Fruit fly (Drosophila melanogaster) whole organism, embryonic: ENCODE data around the gene scaf6.

ENCODE experiments used
- ATbp ChIP-seq: fragments of 200-800 bp; sonication (Bioruptor generic); optimal IDR thresholded peaks from 2 replicates; lab custom pipeline; 2017; ENCODE audit warnings: missing biosample characterization, mild to moderate bottlenecking, missing genetic modification characterization, missing genetic modification reagents
- Blimp-1 ChIP-seq: fragments of 200-800 bp; sonication (Bioruptor generic); optimal IDR thresholded peaks from 3 replicates; lab custom pipeline; 2018; ENCODE audit warnings: missing biosample characterization, missing genetic modification characterization, mild to moderate bottlenecking, moderate library complexity, missing genetic modification reagents
- CG10431 ChIP-seq: fragments of 200-800 bp; sonication (Bioruptor generic); optimal IDR thresholded peaks from 3 replicates; lab custom pipeline; 2018; ENCODE audit warnings: missing biosample characterization, mild to moderate bottlenecking, missing genetic modification characterization
- CG12769 ChIP-seq: fragments of 200-800 bp; sonication (Bioruptor generic); optimal IDR thresholded peaks from 2 replicates; lab custom pipeline; 2019; ENCODE audit warnings: missing biosample characterization, mild to moderate bottlenecking, missing genetic modification characterization, moderate library complexity
- CG13123 ChIP-seq: fragments of 200-800 bp; sonication (Bioruptor generic); optimal IDR thresholded peaks from 2 replicates; lab custom pipeline; 2016; ENCODE audit warnings: missing biosample characterization, missing genetic modification characterization
- CG15514 ChIP-seq: fragments of 200-800 bp; sonication (Bioruptor generic); optimal IDR thresholded peaks from 3 replicates; lab custom pipeline; 2017; ENCODE audit warnings: missing biosample characterization, missing genetic modification characterization, mild to moderate bottlenecking, moderate library complexity, missing genetic modification reagents
- CG17359 ChIP-seq: fragments of 200-800 bp; sonication (Bioruptor generic); optimal IDR thresholded peaks from 3 replicates; lab custom pipeline; 2018; ENCODE audit warnings: missing biosample characterization, mild to moderate bottlenecking, missing genetic modification characterization, moderate library complexity
- CG17802 ChIP-seq: fragments of 200-800 bp; sonication (Bioruptor generic); optimal IDR thresholded peaks from 2 replicates; lab custom pipeline; 2018; ENCODE audit warnings: missing biosample characterization, mild to moderate bottlenecking, missing genetic modification characterization, moderate library complexity
- CG18619 ChIP-seq: fragments of 200-800 bp; sonication (Bioruptor generic); optimal IDR thresholded peaks from 3 replicates; lab custom pipeline; 2017; ENCODE audit warnings: missing biosample characterization, mild to moderate bottlenecking, missing genetic modification characterization
- CG18764 ChIP-seq: fragments of 200-800 bp; sonication (Bioruptor generic); optimal IDR thresholded peaks from 3 replicates; lab custom pipeline; 2016; ENCODE audit warnings: missing biosample characterization, missing genetic modification characterization
- CG2116 ChIP-seq: fragments of 200-800 bp; sonication (Bioruptor generic); optimal IDR thresholded peaks from 3 replicates; lab custom pipeline; 2018; ENCODE audit warnings: missing biosample characterization, mild to moderate bottlenecking, missing genetic modification characterization
- CG2678 ChIP-seq: fragments of 200-800 bp; sonication (Bioruptor generic); optimal IDR thresholded peaks from 3 replicates; lab custom pipeline; 2019; ENCODE audit warnings: missing biosample characterization, mild to moderate bottlenecking, missing genetic modification characterization, moderate library complexity
- CG30431 ChIP-seq: fragments of 200-800 bp; sonication (Bioruptor generic); optimal IDR thresholded peaks from 2 replicates; lab custom pipeline; 2017; ENCODE audit warnings: missing biosample characterization, missing genetic modification characterization
- CG33557 ChIP-seq: fragments of 200-800 bp; sonication (Bioruptor generic); optimal IDR thresholded peaks from 2 replicates; lab custom pipeline; 2019; ENCODE audit warnings: missing biosample characterization, mild to moderate bottlenecking, missing genetic modification characterization, moderate library complexity
- CG3726 ChIP-seq: fragments of 200-800 bp; sonication (Bioruptor generic); IDR thresholded peaks from 3 replicates; pipeline ENCODE4, ENCODE4 v1.3.6; 2022; ENCODE audit warnings: missing biosample characterization, missing genetic modification characterization
- CG42726 ChIP-seq: fragments of 200-800 bp; sonication (Bioruptor generic); IDR thresholded peaks from 2 replicates; pipeline ENCODE4 v1.3.6; 2022; ENCODE audit warnings: missing biosample characterization, missing genetic modification characterization; ENCODE audit not compliant: partially characterized antibody
- CG4404 ChIP-seq: fragments of 200-800 bp; sonication (Bioruptor generic); IDR thresholded peaks from 2 replicates; pipeline ENCODE4 v1.3.6; 2022; ENCODE audit warnings: missing biosample characterization, missing genetic modification characterization
- CG6175 ChIP-seq: fragments of 200-800 bp; sonication (Bioruptor generic); IDR thresholded peaks from 3 replicates; pipeline ENCODE4 v1.3.6; 2022; ENCODE audit warnings: missing biosample characterization, missing genetic modification characterization
- CG6813 ChIP-seq: fragments of 200-800 bp; sonication (Bioruptor generic); optimal IDR thresholded peaks from 2 replicates; lab custom pipeline; 2017; ENCODE audit warnings: missing biosample characterization, missing genetic modification characterization, mild to moderate bottlenecking, moderate library complexity, missing genetic modification reagents
- CG9727 ChIP-seq: fragments of 200-800 bp; sonication (Bioruptor generic); optimal IDR thresholded peaks from 3 replicates; lab custom pipeline; 2017; ENCODE audit warnings: missing biosample characterization, mild to moderate bottlenecking, missing genetic modification characterization
- Dfd ChIP-seq, 2 experiments: fragments of >200 bp; optimal IDR thresholded peaks; 2 replicates each; lab custom pipeline; 2017; ENCODE audit warnings: missing biosample characterization in 2 of 2, missing genetic modification characterization in 2 of 2
- Dref ChIP-seq: fragments of 200-800 bp; sonication (Bioruptor generic); IDR thresholded peaks from 2 replicates; pipeline ENCODE4 v1.3.6; 2022; ENCODE audit warnings: missing biosample characterization, missing genetic modification characterization
- MBD-R2 ChIP-seq: fragments of 200-800 bp; sonication (Bioruptor generic); IDR thresholded peaks from 2 replicates; pipeline ENCODE4 v1.3.6; 2022; ENCODE audit warnings: missing biosample characterization, missing genetic modification characterization
- Med ChIP-seq: fragments of 200-800 bp; sonication (Bioruptor generic); peaks from one replicate; lab custom pipeline; 2016; ENCODE audit warnings: missing biosample characterization, missing genetic modification characterization, mild to moderate bottlenecking, inconsistent platforms, moderate library complexity
- Optix ChIP-seq: fragments of 200-800 bp; sonication (Bioruptor generic); IDR thresholded peaks from 3 replicates; pipeline ENCODE4 v1.3.6; 2022; ENCODE audit warnings: missing biosample characterization, missing genetic modification characterization
- Pdp1 ChIP-seq, 2 experiments: fragments of 200-800 bp; sonication (Bioruptor generic); optimal IDR thresholded peaks; 3 replicates each; lab custom pipeline; 2016; ENCODE audit warnings: missing biosample characterization in 2 of 2, missing genetic modification characterization in 2 of 2, mild to moderate bottlenecking in 1 of 2, moderate library complexity in 1 of 2
- Scr ChIP-seq: fragments of 200-800 bp; sonication (Bioruptor generic); IDR thresholded peaks from 2 replicates; pipeline ENCODE4 v1.3.6; 2022; ENCODE audit warnings: missing biosample characterization, missing genetic modification characterization; ENCODE audit not compliant: partially characterized antibody
- Sox100B ChIP-seq: fragments of 200-800 bp; sonication (Bioruptor generic); optimal IDR thresholded peaks from 3 replicates; lab custom pipeline; 2018; ENCODE audit warnings: missing biosample characterization, mild to moderate bottlenecking, missing genetic modification characterization
- Sry-β ChIP-seq: fragments of 200-800 bp; sonication (Bioruptor generic); optimal IDR thresholded peaks from 2 replicates; lab custom pipeline; 2018; ENCODE audit warnings: missing biosample characterization, mild to moderate bottlenecking, missing genetic modification characterization, moderate library complexity
- bab2 ChIP-seq: fragments of 200-800 bp; sonication (Bioruptor generic); optimal IDR thresholded peaks from 2 replicates; lab custom pipeline; 2016; ENCODE audit warnings: missing biosample characterization, missing genetic modification characterization
- chinmo ChIP-seq: fragments of 200-800 bp; sonication (Bioruptor generic); IDR thresholded peaks from 4 replicates; pipeline ENCODE4 v1.3.6; 2022; ENCODE audit warnings: missing biosample characterization, missing genetic modification characterization; ENCODE audit not compliant: partially characterized antibody
- eyg ChIP-seq: fragments of 200-800 bp; sonication (Bioruptor generic); optimal IDR thresholded peaks from 3 replicates; lab custom pipeline; 2016; ENCODE audit warnings: missing biosample characterization, missing genetic modification characterization
- hb ChIP-seq: fragments of 200-800 bp; sonication (Bioruptor generic); IDR thresholded peaks from 3 replicates; pipeline ENCODE4 v1.3.6; 2022; ENCODE audit warnings: missing biosample characterization, missing genetic modification characterization; ENCODE audit not compliant: partially characterized antibody
- jing ChIP-seq: fragments of 200-800 bp; sonication (Bioruptor generic); optimal IDR thresholded peaks from 2 replicates; lab custom pipeline; 2018; ENCODE audit warnings: missing biosample characterization, mild to moderate bottlenecking, missing genetic modification characterization
- maf-S ChIP-seq: fragments of 200-800 bp; sonication (Bioruptor generic); optimal IDR thresholded peaks from 2 replicates; lab custom pipeline; 2016; ENCODE audit warnings: missing biosample characterization, missing genetic modification characterization
- nom ChIP-seq: fragments of 200-800 bp; sonication (Bioruptor generic); optimal IDR thresholded peaks from 2 replicates; lab custom pipeline; 2017; ENCODE audit warnings: missing biosample characterization, missing genetic modification characterization, mild to moderate bottlenecking, moderate library complexity, missing genetic modification reagents
- onecut ChIP-seq: fragments of 200-800 bp; sonication (Bioruptor generic); IDR thresholded peaks from 2 replicates; pipeline ENCODE4 v1.3.6; 2022; ENCODE audit warnings: missing biosample characterization, missing genetic modification characterization
- pan ChIP-seq, 4 experiments: fragments of >200 bp in 3 of 4; fragments of 200-800 bp in 1 of 4; sonication (Bioruptor generic) in 1 of 4; optimal IDR thresholded peaks in 3 of 4; IDR thresholded peaks in 1 of 4; 2 replicates each; pipeline versions ENCODE4 v1.3.6 to Lab custom; 2017 to 2022; ENCODE audit warnings: missing biosample characterization in 2 of 4, missing genetic modification characterization in 2 of 4, mixed read lengths in 1 of 4
- sc ChIP-seq, 3 experiments: fragments of >200 bp in 2 of 3; fragments of 200-800 bp in 1 of 3; sonication (Bioruptor generic) in 1 of 3; optimal IDR thresholded peaks; 2 replicates in 2 of 3; 3 replicates in 1 of 3; lab custom pipeline; 2017; ENCODE audit warnings: mild to moderate bottlenecking in 1 of 3, missing biosample characterization in 1 of 3, missing genetic modification characterization in 1 of 3, missing genetic modification reagents in 1 of 3
- sens ChIP-seq: fragments of 200-800 bp; sonication (Bioruptor generic); peaks from one replicate; lab custom pipeline; 2016; ENCODE audit warnings: missing biosample characterization, missing genetic modification characterization
- sim ChIP-seq: fragments of 200-800 bp; sonication (Bioruptor generic); IDR thresholded peaks from 2 replicates; pipeline ENCODE4 v1.3.6; 2022; ENCODE audit warnings: missing biosample characterization, missing genetic modification characterization
- sima ChIP-seq: fragments of 200-800 bp; sonication (Bioruptor generic); optimal IDR thresholded peaks from 2 replicates; lab custom pipeline; 2016; ENCODE audit warnings: missing biosample characterization, missing genetic modification characterization
- so ChIP-seq: fragments of 200-800 bp; sonication (Bioruptor generic); IDR thresholded peaks from 3 replicates; pipeline ENCODE4 v1.3.6; 2022; ENCODE audit warnings: missing biosample characterization, missing genetic modification characterization
- tap ChIP-seq: fragments of 200-800 bp; optimal IDR thresholded peaks from 3 replicates; lab custom pipeline; 2019; ENCODE audit warnings: missing biosample characterization, mild to moderate bottlenecking, missing genetic modification characterization, moderate library complexity
- toy ChIP-seq: fragments of 200-800 bp; sonication (Bioruptor generic); IDR thresholded peaks from 2 replicates; pipeline ENCODE4 v1.3.6; 2022; ENCODE audit warnings: missing biosample characterization, missing genetic modification characterization

The scaf6 gene

DNA sequence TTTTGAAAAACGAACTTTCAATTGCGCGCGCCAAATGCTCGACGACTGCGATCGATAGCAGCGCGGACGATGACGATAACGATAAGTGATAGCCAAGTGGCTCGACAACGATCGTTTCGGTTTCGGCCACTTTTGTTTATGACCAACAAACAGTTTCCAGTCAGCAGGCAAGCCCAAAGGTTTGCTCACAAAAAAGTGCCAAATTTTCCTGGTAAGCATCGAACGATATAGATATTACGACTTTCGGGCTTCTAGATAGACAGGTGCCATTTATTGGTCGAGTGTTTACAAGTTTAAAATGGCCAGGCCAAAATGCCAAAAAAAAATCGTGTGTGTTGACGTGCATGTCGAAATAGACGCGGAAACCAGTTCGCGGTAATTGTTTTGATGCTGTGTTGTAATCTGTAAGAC lies 13.1 kb upstream of the scaf6 start, which contains the start of gene CG7724 (continued):
- TF ChIP-seq tap (tag; lab: Kevin White, UChicago), result no peak
- peak; percentile 57 for TF ChIP-seq CG2116 (GFP tag; lab: Kevin White, UChicago)
- peak; percentile 33; the same call in 1 of the 2 replicates for TF ChIP-seq CG42726 (GFP tag; lab: Robert Waterston, UW)
- peak; percentile 39; the same call in 1 of the 2 replicates for TF ChIP-seq MBD-R2 (GFP tag; lab: Robert Waterston, UW)
- TF ChIP-seq CG30431, result no peak
- no peak for TF ChIP-seq eyg (GFP tag; lab: Kevin White, UChicago)
- TF ChIP-seq Scr, result peak; percentile 73
- TF ChIP-seq maf-S (GFP tag; lab: Kevin White, UChicago), result no peak
- TF ChIP-seq CG15514 (GFP tag; lab: Kevin White, UChicago), result peak; percentile 42
- no peak for TF ChIP-seq CG33557 (GFP tag; lab: Kevin White, UChicago)
- TF ChIP-seq hb, result peak; percentile 81
- no peak for TF ChIP-seq CG18619 (GFP tag; lab: Kevin White, UChicago)

DNA sequence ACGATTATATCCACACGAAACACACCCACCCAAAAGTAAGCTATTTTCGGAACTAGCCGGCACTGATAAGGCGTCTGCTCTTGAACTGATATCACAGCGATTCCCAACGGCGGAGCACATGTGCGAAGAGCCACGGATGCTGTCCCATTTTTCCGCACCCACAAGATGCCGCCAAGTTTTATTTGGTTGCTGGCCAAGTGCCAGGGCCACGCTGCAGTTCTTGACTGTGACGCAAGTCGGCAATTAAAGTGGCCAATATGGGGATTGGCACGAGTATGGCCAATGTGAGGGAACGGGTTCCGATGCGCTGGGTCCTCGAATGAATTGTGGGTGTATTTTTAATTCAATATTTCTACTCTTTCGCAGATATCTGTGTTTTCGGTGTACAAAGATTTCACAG lies 11.6 kb upstream of the scaf6 start:
- TF ChIP-seq so (GFP tag; lab: Robert Waterston, UW) (0 out of 3 replicates have a peak, but pooled peaks have one; percentile 16), sens (GFP tag; lab: Kevin White, UChicago) (peak; percentile 12), Dref (GFP tag; lab: Robert Waterston, UW) (0 out of 2 replicates have a peak, but pooled peaks have one; percentile 24), CG3726 (GFP tag; lab: Robert Waterston, UW) (no peak), CG12769 (peak; percentile 67), chinmo (GFP tag; lab: Robert Waterston, UW) (0 out of 4 replicates have a peak, but pooled peaks have one; percentile 23)

DNA sequence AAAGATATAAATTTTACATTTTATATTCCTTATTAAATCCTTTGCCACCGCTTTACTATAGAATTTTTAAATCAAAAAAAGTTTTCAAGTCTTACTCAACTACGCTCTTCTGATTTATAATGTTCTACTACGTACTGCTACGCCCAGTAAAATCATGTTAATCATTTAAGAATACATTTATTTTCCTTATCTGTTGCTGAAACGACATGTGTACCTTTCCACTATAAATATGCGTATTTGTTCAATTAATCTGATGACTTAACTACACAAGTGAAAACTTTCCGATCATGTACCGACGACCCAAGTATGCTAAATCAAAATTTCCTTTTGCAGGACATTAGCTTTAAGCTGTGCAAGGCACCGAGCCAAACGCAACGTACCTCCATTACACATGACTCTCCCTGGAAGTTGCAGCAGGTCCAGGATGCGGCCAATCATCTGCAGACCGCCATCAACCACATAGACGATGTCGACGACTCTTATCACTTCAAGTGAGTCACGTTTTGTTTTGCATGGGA lies 10.1 kb upstream of the scaf6 start:
- TF ChIP-seq CG10431 (GFP tag; lab: Kevin White, UChicago) (no peak), CG6175 (GFP tag; lab: Robert Waterston, UW) (no peak), CG2678 (tag; lab: Kevin White, UChicago) (peak; percentile 23), CG9727 (no peak), bab2 (GFP tag; lab: Kevin White, UChicago) (peak; percentile 18), Blimp-1 (GFP tag; lab: Kevin White, UChicago) (peak; percentile 12), pan (optimal IDR thresholded peaks at IDR 0.05; lab: Kevin White, UChicago) (no peak), pan (GFP tag; optimal IDR thresholded peaks at IDR 0.05 in 1 of 2, IDR thresholded peaks at IDR 0.05 in 1 of 2) (no peak), CG17802 (tag; lab: Kevin White, UChicago) (no peak), sim (GFP tag; lab: Robert Waterston, UW) (0 out of 2 replicates have a peak, but pooled peaks have one; percentile 7), CG6813 (GFP tag; lab: Kevin White, UChicago) (peak; percentile 20), sima (GFP tag; lab: Kevin White, UChicago) (no peak), Med (GFP tag; lab: Kevin White, UChicago) (peak; percentile 57), Sry-β (GFP tag; lab: Kevin White, UChicago) (no peak), Optix (GFP tag; lab: Robert Waterston, UW) (no peak), CG18764 (GFP tag; lab: Kevin White, UChicago) (no peak), sens (GFP tag; lab: Kevin White, UChicago) (peak; percentile 76), ATbp (peak; percentile 19), nom (no peak), Sox100B (peak; percentile 35), toy (GFP tag; lab: Robert Waterston, UW) (no peak), CG12769 (no peak), CG17359 (tag; lab: Kevin White, UChicago) (peak; percentile 51), Dfd (GFP tag; optimal IDR thresholded peaks at IDR 0.05; lab: Kevin White, UChicago) (no peak), onecut (GFP tag; lab: Robert Waterston, UW) (peak; percentile 14; the same call in 1 of the 2 replicates), Pdp1 (GFP tag; optimal IDR thresholded peaks at IDR 0.05; lab: Kevin White, UChicago) (peak in 1 of 2 experiments; percentile 30), sc (optimal IDR thresholded peaks at IDR 0.05; lab: Kevin White, UChicago) (no peak), sc (GFP tag; optimal IDR thresholded peaks at IDR 0.05; lab: Kevin White, UChicago) (peak; percentile 29), CG4404 (GFP tag; lab: Robert Waterston, UW) (no peak), jing (GFP tag; lab: Kevin White, UChicago) (no peak), CG13123 (GFP tag; lab: Kevin White, UChicago) (no peak)
